Fruit fly (Drosophila melanogaster): Measurements from ENCODE around the gene CG1958.

CG1958 gene

DNA sequence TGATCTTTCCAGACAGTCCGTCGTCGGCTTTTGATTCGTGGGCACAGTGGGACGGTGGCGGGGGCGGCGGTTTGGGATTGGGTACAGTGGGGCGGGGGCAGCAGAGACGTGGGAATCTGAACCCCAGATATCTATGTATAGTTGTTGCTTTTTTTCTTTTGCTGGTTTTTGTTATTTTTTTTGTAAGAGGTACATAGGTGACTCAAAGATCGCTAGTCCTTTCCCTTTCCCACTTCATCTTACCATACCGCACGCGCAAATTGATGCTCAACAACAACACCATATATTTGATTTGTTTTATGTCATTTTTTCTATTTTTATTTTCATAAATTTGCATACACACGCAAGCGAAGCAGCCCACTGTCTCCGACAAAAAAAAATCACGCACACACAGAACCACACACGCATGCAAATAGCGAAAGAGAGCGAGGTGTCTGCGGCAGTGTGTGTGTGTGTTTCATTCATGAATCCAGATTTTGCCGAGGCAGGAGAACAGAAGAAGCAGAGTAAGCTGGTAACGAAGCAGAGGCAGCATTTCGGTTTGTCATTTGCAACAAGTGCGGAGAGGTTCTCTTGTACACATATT lies 39.1 kb downstream of the CG1958 start:
- TF ChIP-seq CG14655 (GFP tag; optimal IDR thresholded peaks at IDR 0.05) (peak; percentile 92), CG8301 (tag; optimal IDR thresholded peaks at IDR 0.05) (peak; percentile 80), Snoo (tag; optimal IDR thresholded peaks at IDR 0.05) (peak; percentile 90), rn (GFP tag; IDR thresholded peaks at IDR 0.05) (peak; percentile 70), CG9948 (tag; optimal IDR thresholded peaks at IDR 0.05) (peak; percentile 91), Ets98B (GFP tag; IDR thresholded peaks at IDR 0.05) (no peak; the same call in none of the 2 replicates), CG13204 (GFP tag; optimal IDR thresholded peaks at IDR 0.05) (peak; percentile 82), CG8159 (tag; optimal IDR thresholded peaks at IDR 0.05) (peak; percentile 93), CG32121 (GFP tag; IDR thresholded peaks at IDR 0.05) (peak; percentile 62; the same call in 1 of the 2 replicates), D1 (tag; optimal IDR thresholded peaks at IDR 0.05) (peak; percentile 71), CG10348 (GFP tag; IDR thresholded peaks at IDR 0.05) (peak; percentile 49; the same call in 1 of the 2 replicates), CG34367 (tag; optimal IDR thresholded peaks at IDR 0.05) (peak; percentile 86), CG17806 (tag; optimal IDR thresholded peaks at IDR 0.05) (peak; percentile 87), Pif1A (GFP tag; optimal IDR thresholded peaks at IDR 0.05) (peak; percentile 71), EcR (GFP tag; optimal IDR thresholded peaks at IDR 0.05) (no peak), CG15710 (tag; optimal IDR thresholded peaks at IDR 0.05) (peak; percentile 93), fd96Ca (GFP tag; IDR thresholded peaks at IDR 0.05) (peak; percentile 88), CG12605 (GFP tag; IDR thresholded peaks at IDR 0.05) (peak; percentile 44), CG4496 (GFP tag; IDR thresholded peaks at IDR 0.05) (peak; percentile 80), gl (tag; optimal IDR thresholded peaks at IDR 0.05) (peak; percentile 69), Pif1B (GFP tag; optimal IDR thresholded peaks at IDR 0.05) (peak; percentile 36)

DNA sequence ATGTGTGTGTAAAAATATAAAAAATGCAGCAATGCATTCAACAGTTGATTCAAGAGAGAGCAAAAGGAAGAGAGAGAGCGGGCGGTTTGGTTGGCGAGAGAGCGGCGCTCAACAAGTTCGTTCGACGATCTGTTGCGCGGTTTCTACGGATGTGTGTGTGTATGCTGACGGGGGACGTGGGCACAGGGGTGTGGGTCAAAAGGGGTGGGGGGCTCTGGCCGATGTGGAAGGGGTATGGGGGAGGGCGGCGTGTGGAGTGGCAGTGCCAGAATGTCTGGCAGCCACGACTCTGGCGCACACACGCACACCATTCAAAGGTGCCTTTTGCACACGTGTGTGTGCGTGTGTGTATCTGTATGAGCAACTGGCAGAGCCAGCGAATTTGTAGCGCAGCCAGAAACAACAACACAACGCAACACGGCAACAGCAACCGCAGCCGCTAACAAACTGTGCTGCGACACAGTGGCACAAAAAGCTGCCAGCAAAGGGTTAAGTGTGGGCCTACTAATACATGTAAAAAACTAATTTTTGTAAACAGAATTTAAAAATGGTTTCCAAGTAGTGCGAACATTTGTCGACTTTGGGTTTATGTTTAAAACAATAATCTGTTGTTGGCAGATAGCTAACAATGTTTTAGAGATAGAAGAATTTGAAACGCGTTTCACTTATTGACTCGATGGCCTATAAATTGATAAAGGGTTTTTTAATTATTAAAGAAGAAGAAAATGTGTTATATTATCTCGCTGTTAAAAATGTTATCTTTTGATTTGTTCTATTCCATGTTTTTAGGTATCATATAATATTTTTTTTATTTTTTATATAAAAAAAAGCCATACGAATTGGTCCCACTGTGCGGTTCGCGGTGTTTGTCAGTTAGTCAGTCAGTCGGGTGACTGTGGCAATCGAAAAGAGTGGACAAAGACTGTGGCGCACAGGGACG lies 40.1 kb downstream of the CG1958 start:
- TF ChIP-seq CG15710 (tag; optimal IDR thresholded peaks at IDR 0.05) = peak; percentile 95
- peak; percentile 50; the same call in 2 of the 3 replicates for TF ChIP-seq CG4496 (GFP tag; IDR thresholded peaks at IDR 0.05)
- TF ChIP-seq CG34367 (tag; optimal IDR thresholded peaks at IDR 0.05) = peak; percentile 89
- peak; percentile 80 for TF ChIP-seq D1 (tag; optimal IDR thresholded peaks at IDR 0.05)
- TF ChIP-seq gl (tag; optimal IDR thresholded peaks at IDR 0.05) = peak; percentile 55
- TF ChIP-seq Ets98B (GFP tag; IDR thresholded peaks at IDR 0.05) = peak; percentile 78
- peak; percentile 75 for TF ChIP-seq CG13204 (GFP tag; optimal IDR thresholded peaks at IDR 0.05)
- TF ChIP-seq CG9948 (tag; optimal IDR thresholded peaks at IDR 0.05) = peak; percentile 98
- peak; percentile 85 for TF ChIP-seq CG8301 (tag; optimal IDR thresholded peaks at IDR 0.05)
- peak; percentile 62; the same call in 1 of the 2 replicates for TF ChIP-seq CG10348 (GFP tag; IDR thresholded peaks at IDR 0.05)
- TF ChIP-seq CG32121 (GFP tag; IDR thresholded peaks at IDR 0.05) = peak; percentile 80
- TF ChIP-seq CG8159 (tag; optimal IDR thresholded peaks at IDR 0.05) = peak; percentile 97
- TF ChIP-seq Snoo (tag; optimal IDR thresholded peaks at IDR 0.05) = peak; percentile 89
- TF ChIP-seq CG12605 (GFP tag; IDR thresholded peaks at IDR 0.05) = peak; percentile 55
- TF ChIP-seq rn (GFP tag; IDR thresholded peaks at IDR 0.05) = peak; percentile 71
- TF ChIP-seq EcR (GFP tag; optimal IDR thresholded peaks at IDR 0.05) = peak; percentile 63
- TF ChIP-seq fd96Ca (GFP tag; IDR thresholded peaks at IDR 0.05) = peak; percentile 85
- TF ChIP-seq Pif1B (GFP tag; optimal IDR thresholded peaks at IDR 0.05) = peak; percentile 84
- peak; percentile 98 for TF ChIP-seq CG14655 (GFP tag; optimal IDR thresholded peaks at IDR 0.05)
- TF ChIP-seq Pif1A (GFP tag; optimal IDR thresholded peaks at IDR 0.05) = peak; percentile 81
- TF ChIP-seq CG17806 (tag; optimal IDR thresholded peaks at IDR 0.05) = peak; percentile 91

DNA sequence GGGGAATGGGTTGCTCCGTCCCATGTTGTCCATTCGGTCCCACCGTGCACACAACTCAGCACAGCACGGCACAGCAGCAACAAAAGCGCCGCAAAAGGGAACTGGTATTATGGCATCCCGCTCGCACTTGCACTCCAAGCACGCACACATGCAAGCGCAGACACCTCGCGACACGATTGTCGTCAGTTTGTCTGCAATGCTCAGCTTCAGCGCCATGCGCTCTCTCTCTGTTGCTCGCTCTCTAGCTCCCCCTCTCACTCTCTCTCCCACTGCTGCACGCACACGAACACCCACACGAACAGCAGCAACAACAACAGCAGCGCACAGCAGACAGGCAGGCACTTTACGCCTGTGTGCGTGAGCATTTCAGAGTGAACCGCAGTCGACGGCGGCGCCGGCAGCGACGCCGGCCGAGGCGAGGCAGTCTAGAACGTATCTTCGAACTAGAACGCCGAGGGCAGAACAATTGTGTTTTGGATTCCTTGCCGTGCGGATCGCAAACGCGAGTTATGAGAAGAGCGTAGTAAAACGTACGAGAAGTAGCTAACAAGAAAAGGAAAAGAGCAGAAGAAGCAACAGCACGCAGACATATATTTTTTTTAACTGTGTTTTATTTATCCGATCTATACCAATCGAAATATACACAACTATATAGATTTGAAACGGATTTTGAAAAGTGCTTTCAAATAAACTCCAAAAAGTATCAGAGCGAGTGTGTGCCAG lies 40.9 kb downstream of the CG1958 start, which contains the start of gene brk:
Gene brk, plus strand, starts transcription at position 462 of the 723 bp plus-strand sequence.
- TF ChIP-seq CG15710 (tag; optimal IDR thresholded peaks at IDR 0.05) = no peak
- TF ChIP-seq Pif1B (GFP tag; optimal IDR thresholded peaks at IDR 0.05) = peak; percentile 26
- TF ChIP-seq EcR (GFP tag; optimal IDR thresholded peaks at IDR 0.05) = peak; percentile 75
- no peak for TF ChIP-seq rn (GFP tag; IDR thresholded peaks at IDR 0.05)
- no peak for TF ChIP-seq CG10348 (GFP tag; IDR thresholded peaks at IDR 0.05)
- no peak for TF ChIP-seq CG8159 (tag; optimal IDR thresholded peaks at IDR 0.05)
- TF ChIP-seq Ets98B (GFP tag; IDR thresholded peaks at IDR 0.05) = peak; percentile 70; the same call in 1 of the 2 replicates
- peak; percentile 80 for TF ChIP-seq fd96Ca (GFP tag; IDR thresholded peaks at IDR 0.05)
- peak; percentile 59; the same call in 1 of the 2 replicates for TF ChIP-seq CG32121 (GFP tag; IDR thresholded peaks at IDR 0.05)
- TF ChIP-seq CG8301 (tag; optimal IDR thresholded peaks at IDR 0.05) = no peak
- no peak for TF ChIP-seq gl (tag; optimal IDR thresholded peaks at IDR 0.05)
- TF ChIP-seq CG4496 (GFP tag; IDR thresholded peaks at IDR 0.05) = peak; percentile 68
- 0 out of 2 replicates have a peak, but pooled peaks have one; percentile 21 for TF ChIP-seq CG12605 (GFP tag; IDR thresholded peaks at IDR 0.05)
- TF ChIP-seq CG13204 (GFP tag; optimal IDR thresholded peaks at IDR 0.05) = peak; percentile 70
- TF ChIP-seq Snoo (tag; optimal IDR thresholded peaks at IDR 0.05) = no peak
- no peak for TF ChIP-seq D1 (tag; optimal IDR thresholded peaks at IDR 0.05)

DNA sequence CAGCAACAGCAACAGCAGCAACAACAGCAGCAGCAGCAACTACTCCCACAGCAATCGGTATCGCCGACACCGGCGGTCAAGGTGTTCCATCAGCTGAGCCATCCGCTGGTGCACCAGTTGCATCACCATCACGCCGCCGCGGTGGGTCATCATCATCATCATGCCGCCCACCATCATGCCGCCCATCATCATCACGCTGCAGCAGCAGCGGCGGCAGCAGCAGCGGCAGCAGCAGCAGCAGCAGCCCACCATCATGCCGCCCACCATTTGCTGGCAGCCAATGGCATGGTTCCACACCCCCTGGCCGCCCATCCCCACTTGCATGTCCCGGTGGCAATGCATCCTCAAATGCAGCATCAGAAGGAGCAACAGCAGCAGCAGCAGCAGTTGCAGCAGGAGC lies 42.1 kb downstream of the CG1958 start:
- TF ChIP-seq CG13204 (GFP tag; optimal IDR thresholded peaks at IDR 0.05) (no peak), CG4496 (GFP tag; IDR thresholded peaks at IDR 0.05) (no peak), rn (GFP tag; IDR thresholded peaks at IDR 0.05) (no peak), gl (tag; optimal IDR thresholded peaks at IDR 0.05) (no peak), CG8301 (tag; optimal IDR thresholded peaks at IDR 0.05) (no peak), Snoo (tag; optimal IDR thresholded peaks at IDR 0.05) (no peak), CG32121 (GFP tag; IDR thresholded peaks at IDR 0.05) (no peak), EcR (GFP tag; optimal IDR thresholded peaks at IDR 0.05) (no peak), Ets98B (GFP tag; IDR thresholded peaks at IDR 0.05) (no peak)
